Fruit fly (Drosophila melanogaster) whole organism, prepupa: ENCODE results near the gene IntS11.

Experiments used
- CG10631 ChIP-seq: fragments of 200-800 bp; sonication (Bioruptor generic); optimal IDR thresholded peaks from 2 replicates; lab custom pipeline; 2016; ENCODE audit warnings: missing biosample characterization, missing genetic modification characterization
- CG10669 ChIP-seq: fragments of 200-800 bp; sonication (Bioruptor generic); optimal IDR thresholded peaks from 3 replicates; lab custom pipeline; 2018; ENCODE audit warnings: missing biosample characterization, mild to moderate bottlenecking, missing genetic modification characterization, moderate library complexity
- CG11294 ChIP-seq: fragments of 200-800 bp; sonication (Bioruptor generic); IDR thresholded peaks from 2 replicates; pipeline ENCODE4 v1.3.6; 2022; ENCODE audit warnings: missing biosample characterization, missing genetic modification characterization
- CG11762 ChIP-seq: fragments of 200-800 bp; sonication (Bioruptor generic); optimal IDR thresholded peaks from 3 replicates; lab custom pipeline; 2016; ENCODE audit warnings: missing biosample characterization, missing genetic modification characterization; ENCODE audit not compliant: insufficient read depth
- CG11902 ChIP-seq: fragments of 200-800 bp; sonication (Bioruptor generic); optimal IDR thresholded peaks from 3 replicates; lab custom pipeline; 2016; ENCODE audit warnings: missing biosample characterization, missing genetic modification characterization
- CG3032 ChIP-seq: fragments of 200-800 bp; optimal IDR thresholded peaks from 2 replicates; lab custom pipeline; 2019; ENCODE audit warnings: missing biosample characterization, mild to moderate bottlenecking, missing genetic modification characterization, moderate library complexity
- CG32006 ChIP-seq: fragments of 200-800 bp; sonication (Bioruptor generic); optimal IDR thresholded peaks from 3 replicates; lab custom pipeline; 2017; ENCODE audit warnings: missing biosample characterization, mild to moderate bottlenecking, missing genetic modification characterization
- CG34406 ChIP-seq: fragments of 200-800 bp; sonication (Bioruptor generic); optimal IDR thresholded peaks from 3 replicates; lab custom pipeline; 2016; ENCODE audit warnings: missing biosample characterization, missing genetic modification characterization
- CG4318 ChIP-seq: fragments of 200-800 bp; sonication (Bioruptor generic); optimal IDR thresholded peaks from 3 replicates; lab custom pipeline; 2017; ENCODE audit warnings: missing biosample characterization, mild to moderate bottlenecking, missing genetic modification characterization
- CG6163 ChIP-seq: fragments of 200-800 bp; sonication (Bioruptor generic); IDR thresholded peaks from 3 replicates; pipeline ENCODE4 v1.3.6; 2022; ENCODE audit warnings: missing biosample characterization, missing genetic modification characterization
- CG6276 ChIP-seq: fragments of 200-800 bp; sonication (Bioruptor generic); optimal IDR thresholded peaks from 2 replicates; lab custom pipeline; 2017; ENCODE audit warnings: missing biosample characterization, mild to moderate bottlenecking, missing genetic modification characterization
- CG6792 ChIP-seq: fragments of 200-800 bp; sonication (Bioruptor generic); optimal IDR thresholded peaks from 3 replicates; lab custom pipeline; 2016; ENCODE audit warnings: missing biosample characterization, missing genetic modification characterization
- CG7368 ChIP-seq: fragments of 200-800 bp; sonication (Bioruptor generic); optimal IDR thresholded peaks from 3 replicates; lab custom pipeline; 2016; ENCODE audit warnings: missing biosample characterization, missing genetic modification characterization
- CG8319 ChIP-seq: fragments of 200-800 bp; sonication (Bioruptor generic); optimal IDR thresholded peaks from 3 replicates; lab custom pipeline; 2016; ENCODE audit warnings: missing biosample characterization, missing genetic modification characterization
- Eip75B ChIP-seq: fragments of 200-800 bp; sonication (Bioruptor generic); optimal IDR thresholded peaks from 3 replicates; lab custom pipeline; 2016; ENCODE audit warnings: missing biosample characterization, missing genetic modification characterization
- Eip93F ChIP-seq: fragments of 200-800 bp; sonication (Bioruptor generic); optimal IDR thresholded peaks from 2 replicates; lab custom pipeline; 2016; ENCODE audit warnings: missing biosample characterization, mild to moderate bottlenecking, missing genetic modification characterization
- Ets21C ChIP-seq: fragments of 200-800 bp; sonication (Bioruptor generic); optimal IDR thresholded peaks from 3 replicates; lab custom pipeline; 2016; ENCODE audit warnings: missing biosample characterization, missing genetic modification characterization
- Ets96B ChIP-seq: fragments of 200-800 bp; optimal IDR thresholded peaks from 2 replicates; lab custom pipeline; 2019; ENCODE audit warnings: missing biosample characterization, mild to moderate bottlenecking, missing genetic modification characterization, moderate library complexity
- Hr39 ChIP-seq: fragments of 200-800 bp; sonication (Bioruptor generic); optimal IDR thresholded peaks from 2 replicates; lab custom pipeline; 2016; ENCODE audit warnings: missing biosample characterization, missing genetic modification characterization
- Lpt ChIP-seq: fragments of 200-800 bp; sonication (Bioruptor generic); optimal IDR thresholded peaks from 3 replicates; lab custom pipeline; 2016; ENCODE audit warnings: missing biosample characterization, missing genetic modification characterization
- OdsH ChIP-seq: fragments of 200-800 bp; sonication (Bioruptor generic); optimal IDR thresholded peaks from 3 replicates; lab custom pipeline; 2016; ENCODE audit warnings: missing biosample characterization, missing genetic modification characterization
- Sox102F ChIP-seq: fragments of 200-800 bp; sonication (Bioruptor generic); optimal IDR thresholded peaks from 2 replicates; lab custom pipeline; 2016; ENCODE audit warnings: missing biosample characterization, mild to moderate bottlenecking, missing genetic modification characterization
- Sox14 ChIP-seq: fragments of 200-800 bp; sonication (Bioruptor generic); optimal IDR thresholded peaks from 3 replicates; lab custom pipeline; 2016; ENCODE audit warnings: missing biosample characterization, missing genetic modification characterization
- cyc ChIP-seq: fragments of 200-800 bp; sonication (Bioruptor generic); optimal IDR thresholded peaks from 3 replicates; lab custom pipeline; 2016; ENCODE audit warnings: missing biosample characterization, missing genetic modification characterization
- dac ChIP-seq: fragments of 200-800 bp; sonication (Bioruptor generic); optimal IDR thresholded peaks from 2 replicates; lab custom pipeline; 2017; ENCODE audit warnings: missing biosample characterization, mild to moderate bottlenecking, missing genetic modification characterization
- eg ChIP-seq: fragments of 200-800 bp; sonication (Bioruptor generic); IDR thresholded peaks from 3 replicates; pipeline ENCODE4 v1.3.6; 2022; ENCODE audit warnings: missing biosample characterization, missing genetic modification characterization
- esn ChIP-seq: fragments of 200-800 bp; sonication (Bioruptor generic); optimal IDR thresholded peaks from 2 replicates; lab custom pipeline; 2016; ENCODE audit warnings: missing biosample characterization, mild to moderate bottlenecking, missing genetic modification characterization, moderate library complexity
- fd59A ChIP-seq: fragments of 200-800 bp; sonication (Bioruptor generic); optimal IDR thresholded peaks from 2 replicates; lab custom pipeline; 2017; ENCODE audit warnings: missing biosample characterization, mild to moderate bottlenecking, missing genetic modification characterization, missing genetic modification reagents
- fd85E ChIP-seq: fragments of 200-800 bp; sonication (Bioruptor generic); optimal IDR thresholded peaks from 3 replicates; lab custom pipeline; 2016; ENCODE audit warnings: missing biosample characterization, missing genetic modification characterization
- fkh ChIP-seq: fragments of 200-800 bp; sonication (Bioruptor generic); optimal IDR thresholded peaks from 3 replicates; lab custom pipeline; 2017; ENCODE audit warnings: missing biosample characterization, mild to moderate bottlenecking, missing genetic modification characterization, moderate library complexity
- lz ChIP-seq: fragments of 200-800 bp; sonication (Bioruptor generic); optimal IDR thresholded peaks from 3 replicates; lab custom pipeline; 2016; ENCODE audit warnings: missing biosample characterization, missing genetic modification characterization
- net ChIP-seq: fragments of 200-800 bp; sonication (Bioruptor generic); optimal IDR thresholded peaks from 3 replicates; lab custom pipeline; 2016; ENCODE audit warnings: missing biosample characterization, missing genetic modification characterization
- spab ChIP-seq: fragments of 200-800 bp; sonication (Bioruptor generic); optimal IDR thresholded peaks from 2 replicates; lab custom pipeline; 2017; ENCODE audit warnings: missing biosample characterization, mild to moderate bottlenecking, missing genetic modification characterization, missing genetic modification reagents
- ss ChIP-seq, 2 experiments: fragments of 200-800 bp; sonication (Bioruptor generic); optimal IDR thresholded peaks; 2 replicates in 1 of 2; 3 replicates in 1 of 2; lab custom pipeline; 2017 to 2018; ENCODE audit warnings: mild to moderate bottlenecking in 2 of 2, missing biosample characterization in 2 of 2, missing genetic modification characterization in 2 of 2, moderate library complexity in 1 of 2
- svp ChIP-seq: fragments of 200-800 bp; sonication (Bioruptor generic); peaks from one replicate; lab custom pipeline; 2016; ENCODE audit warnings: missing biosample characterization, missing genetic modification characterization
- vri ChIP-seq: fragments of 200-800 bp; sonication (Bioruptor generic); optimal IDR thresholded peaks from 3 replicates; lab custom pipeline; 2016; ENCODE audit warnings: missing biosample characterization, mild to moderate bottlenecking, missing genetic modification characterization

Gene IntS11

dm6 chr3R:29745056-29745455, at the start of gene IntS11, which contains the start of gene Wdr24 (continued):
- TF ChIP-seq fd85E (GFP tag; lab: Kevin White, UChicago) = no peak
- peak; percentile 98 for TF ChIP-seq CG11294
- peak; percentile 82 for TF ChIP-seq net (GFP tag; lab: Kevin White, UChicago)
- peak; percentile 95 for TF ChIP-seq Ets21C
- TF ChIP-seq spab (GFP tag; lab: Kevin White, UChicago) = no peak
- TF ChIP-seq Sox102F (GFP tag; lab: Kevin White, UChicago) = no peak
- peak; percentile 93 for TF ChIP-seq CG6792 (GFP tag; lab: Kevin White, UChicago)
- TF ChIP-seq fkh = no peak

DNA sequence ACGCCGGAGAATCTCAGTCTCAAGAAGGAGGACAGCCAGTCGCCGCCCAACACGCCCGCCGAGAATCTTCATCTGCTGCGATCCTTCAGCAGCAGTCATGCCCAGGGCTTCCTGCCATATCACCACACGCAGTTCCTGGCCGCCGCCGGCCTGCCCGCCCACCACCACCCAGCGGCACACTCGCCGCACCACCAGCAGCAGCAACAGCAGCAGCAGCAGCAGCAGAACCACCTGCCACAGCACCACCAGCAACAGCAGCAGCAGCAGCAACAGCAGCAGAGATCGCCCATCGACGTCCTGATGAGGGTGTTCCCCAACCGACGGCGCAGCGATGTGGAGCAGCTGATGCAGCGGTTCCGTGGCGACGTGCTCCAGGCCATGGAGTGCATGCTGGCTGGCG, 49.4 kb upstream of the IntS11 start:
- no peak for TF ChIP-seq cyc (GFP tag; lab: Kevin White, UChicago)
- no peak for TF ChIP-seq CG10669 (GFP tag; lab: Kevin White, UChicago)
- no peak for TF ChIP-seq CG11294
- TF ChIP-seq CG8319 = no peak
- no peak for TF ChIP-seq CG6163 (GFP tag; lab: Robert Waterston, UW)
- no peak for TF ChIP-seq fd59A (GFP tag; lab: Kevin White, UChicago)
- no peak for TF ChIP-seq CG3032 (tag; lab: Kevin White, UChicago)
- TF ChIP-seq OdsH (GFP tag; lab: Kevin White, UChicago) = no peak
- no peak for TF ChIP-seq CG7368 (GFP tag; lab: Kevin White, UChicago)
- no peak for TF ChIP-seq CG11762 (GFP tag; lab: Kevin White, UChicago)
- TF ChIP-seq Eip75B (GFP tag; lab: Kevin White, UChicago) = no peak
- TF ChIP-seq Eip93F = no peak
- no peak for TF ChIP-seq svp (GFP tag; lab: Kevin White, UChicago)
- TF ChIP-seq CG32006 (GFP tag; lab: Kevin White, UChicago) = no peak
- TF ChIP-seq, all 60 proteins: peak for 0

- peak; percentile 8 for TF ChIP-seq Hr39
- TF ChIP-seq CG6792 (GFP tag; lab: Kevin White, UChicago) = no peak
- TF ChIP-seq CG11762 (GFP tag; lab: Kevin White, UChicago) = no peak
- no peak for TF ChIP-seq Ets21C
- no peak for TF ChIP-seq Sox14
- TF ChIP-seq, all 60 proteins: peak for 1
Observed at dm6 chr3R:29696359-29696758, 48.8 kb upstream of the IntS11 start.

DNA sequence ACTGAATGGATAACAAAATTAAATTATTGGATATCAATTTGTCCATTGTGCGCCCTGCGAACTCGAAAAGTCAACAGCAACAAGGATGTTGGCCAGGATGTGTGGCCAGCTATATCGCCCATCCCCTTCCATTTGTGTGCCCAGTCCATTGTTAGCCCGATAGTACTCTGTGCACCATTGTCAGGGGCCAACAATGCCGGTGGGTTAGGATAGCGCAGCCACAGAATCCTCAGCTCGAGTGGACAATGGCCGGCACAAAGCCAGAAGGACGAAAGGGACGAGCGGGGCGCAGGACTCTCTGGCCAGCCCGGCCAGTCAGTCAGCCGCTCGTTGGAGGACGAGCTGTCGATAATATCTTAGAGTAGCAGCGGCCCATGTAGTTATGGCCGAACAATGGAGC, 47.3 kb upstream of the IntS11 start:
- TF ChIP-seq CG4318 (no peak), Eip75B (GFP tag; lab: Kevin White, UChicago) (no peak), CG6792 (GFP tag; lab: Kevin White, UChicago) (no peak), CG6276 (GFP tag; lab: Kevin White, UChicago) (no peak), lz (no peak), CG10631 (GFP tag; lab: Kevin White, UChicago) (no peak), vri (no peak), CG11902 (no peak), spab (GFP tag; lab: Kevin White, UChicago) (no peak), Lpt (GFP tag; lab: Kevin White, UChicago) (no peak), CG8319 (no peak), CG3032 (tag; lab: Kevin White, UChicago) (no peak), ss (GFP tag; optimal IDR thresholded peaks at IDR 0.05; lab: Kevin White, UChicago) (no peak), CG34406 (GFP tag; lab: Kevin White, UChicago) (no peak), dac (GFP tag; lab: Kevin White, UChicago) (no peak), net (GFP tag; lab: Kevin White, UChicago) (no peak), eg (no peak), esn (GFP tag; lab: Kevin White, UChicago) (no peak), Ets96B (tag; lab: Kevin White, UChicago) (no peak), OdsH (GFP tag; lab: Kevin White, UChicago) (no peak)
